Fruit fly (Drosophila melanogaster) whole organism, embryonic: ENCODE measurements around the gene CG4949.
A peak's percentile ranks its signal among the peaks of the same experiment; 100 is the strongest.

ENCODE experiments used
- Antp ChIP-seq: fragments of 200-800 bp; sonication (Bioruptor generic); optimal IDR thresholded peaks from 3 replicates; lab custom pipeline; 2016; ENCODE audit warnings: missing biosample characterization, missing genetic modification characterization
- Atf-2 ChIP-seq: fragments of 200-800 bp; sonication (Bioruptor generic); optimal IDR thresholded peaks from 2 replicates; lab custom pipeline; 2016; ENCODE audit warnings: missing biosample characterization, missing genetic modification characterization
- Atf6 ChIP-seq: fragments of 200-800 bp; sonication (Bioruptor generic); IDR thresholded peaks from 2 replicates; pipeline ENCODE4 v1.3.6; 2022; ENCODE audit warnings: missing biosample characterization, missing genetic modification characterization
- B-H2 ChIP-seq: fragments of 200-800 bp; sonication (Bioruptor generic); optimal IDR thresholded peaks from 2 replicates; lab custom pipeline; 2018; ENCODE audit warnings: missing biosample characterization, mild to moderate bottlenecking, missing genetic modification characterization
- BEAF-32 ChIP-seq: fragments of 200-800 bp; sonication (Bioruptor generic); optimal IDR thresholded peaks from 3 replicates; lab custom pipeline; 2017; ENCODE audit warnings: missing biosample characterization, missing genetic modification characterization, mild to moderate bottlenecking, moderate library complexity, missing genetic modification reagents
- CG10209 ChIP-seq: fragments of 200-800 bp; sonication (Bioruptor generic); optimal IDR thresholded peaks from 3 replicates; lab custom pipeline; 2017; ENCODE audit warnings: missing biosample characterization, mild to moderate bottlenecking, missing genetic modification characterization, missing genetic modification reagents
- CG1024 ChIP-seq: fragments of 200-800 bp; sonication (Bioruptor generic); IDR thresholded peaks from 2 replicates; pipeline ENCODE4 v1.3.6; 2022; ENCODE audit warnings: missing biosample characterization, missing genetic modification characterization
- CG10267 ChIP-seq: fragments of 200-800 bp; sonication (Bioruptor generic); optimal IDR thresholded peaks from 2 replicates; lab custom pipeline; 2018; ENCODE audit warnings: missing biosample characterization, mild to moderate bottlenecking, missing genetic modification characterization, moderate library complexity
- CG10321 ChIP-seq: fragments of 200-800 bp; sonication (Bioruptor generic); IDR thresholded peaks from 2 replicates; pipeline ENCODE4 v1.3.6; 2022; ENCODE audit warnings: missing biosample characterization, missing genetic modification characterization
- CG10431 ChIP-seq: fragments of 200-800 bp; sonication (Bioruptor generic); optimal IDR thresholded peaks from 3 replicates; lab custom pipeline; 2018; ENCODE audit warnings: missing biosample characterization, mild to moderate bottlenecking, missing genetic modification characterization
- CG12155 ChIP-seq: fragments of 200-800 bp; sonication (Bioruptor generic); optimal IDR thresholded peaks from 3 replicates; lab custom pipeline; 2016; ENCODE audit warnings: missing biosample characterization, missing genetic modification characterization
- CG14014 ChIP-seq: fragments of 200-800 bp; sonication (Bioruptor generic); IDR thresholded peaks from 2 replicates; pipeline ENCODE4 v1.3.6; 2022; ENCODE audit warnings: missing biosample characterization, missing genetic modification characterization
- CG14860 ChIP-seq: fragments of 200-800 bp; sonication (Bioruptor generic); IDR thresholded peaks from 3 replicates; pipeline ENCODE4 v1.3.6; 2022; ENCODE audit warnings: missing biosample characterization, missing genetic modification characterization; ENCODE audit not compliant: partially characterized antibody
- CG1602 ChIP-seq: fragments of 200-800 bp; sonication (Bioruptor generic); optimal IDR thresholded peaks from 3 replicates; lab custom pipeline; 2016; ENCODE audit warnings: missing biosample characterization, missing genetic modification characterization
- CG17359 ChIP-seq: fragments of 200-800 bp; sonication (Bioruptor generic); optimal IDR thresholded peaks from 3 replicates; lab custom pipeline; 2018; ENCODE audit warnings: missing biosample characterization, mild to moderate bottlenecking, missing genetic modification characterization, moderate library complexity
- CG17568 ChIP-seq: fragments of 200-800 bp; sonication (Bioruptor generic); optimal IDR thresholded peaks from 2 replicates; lab custom pipeline; 2018; ENCODE audit warnings: missing biosample characterization, mild to moderate bottlenecking, missing genetic modification characterization, moderate library complexity
- CG18476 ChIP-seq: fragments of 200-800 bp; sonication (Bioruptor generic); optimal IDR thresholded peaks from 2 replicates; lab custom pipeline; 2016; ENCODE audit warnings: missing biosample characterization, mild to moderate bottlenecking, missing genetic modification characterization
- CG2120 ChIP-seq: fragments of 200-800 bp; sonication (Bioruptor generic); optimal IDR thresholded peaks from 3 replicates; lab custom pipeline; 2016; ENCODE audit warnings: missing biosample characterization, missing genetic modification characterization
- CG2875 ChIP-seq: fragments of 200-800 bp; sonication (Bioruptor generic); optimal IDR thresholded peaks from 2 replicates; lab custom pipeline; 2017; ENCODE audit warnings: missing biosample characterization, mild to moderate bottlenecking, missing genetic modification characterization, missing genetic modification reagents
- CG3065 ChIP-seq: fragments of 200-800 bp; sonication (Bioruptor generic); optimal IDR thresholded peaks from 2 replicates; lab custom pipeline; 2016; ENCODE audit warnings: missing biosample characterization, missing genetic modification characterization
- CG32532 ChIP-seq: fragments of 200-800 bp; sonication (Bioruptor generic); IDR thresholded peaks from 2 replicates; pipeline ENCODE4 v1.3.6; 2022; ENCODE audit warnings: missing biosample characterization, missing genetic modification characterization
- CG5180 ChIP-seq: fragments of 200-800 bp; sonication (Bioruptor generic); optimal IDR thresholded peaks from 3 replicates; lab custom pipeline; 2017; ENCODE audit warnings: missing biosample characterization, missing genetic modification characterization, mild to moderate bottlenecking, moderate library complexity, missing genetic modification reagents
- CG6254 ChIP-seq: fragments of 200-800 bp; sonication (Bioruptor generic); optimal IDR thresholded peaks from 3 replicates; lab custom pipeline; 2017; ENCODE audit warnings: mild to moderate bottlenecking, missing biosample characterization, missing genetic modification reagents, missing genetic modification characterization
- CG6791 ChIP-seq: fragments of 200-800 bp; sonication (Bioruptor generic); IDR thresholded peaks from 3 replicates; pipeline ENCODE4 v1.3.6; 2022; ENCODE audit warnings: missing biosample characterization, missing genetic modification characterization; ENCODE audit not compliant: partially characterized antibody
- CoRest ChIP-seq: fragments of 200-800 bp; sonication (Bioruptor generic); optimal IDR thresholded peaks from 3 replicates; lab custom pipeline; 2018; ENCODE audit warnings: missing biosample characterization, mild to moderate bottlenecking, missing genetic modification characterization, moderate library complexity
- D ChIP-seq, 2 experiments: fragments of 200-800 bp in 1 of 2; fragments of >200 bp in 1 of 2; sonication (Bioruptor generic) in 1 of 2; optimal IDR thresholded peaks; 2 replicates in 1 of 2; 3 replicates in 1 of 2; lab custom pipeline; 2017; ENCODE audit warnings: mild to moderate bottlenecking in 1 of 2, missing biosample characterization in 1 of 2, missing genetic modification characterization in 1 of 2, missing genetic modification reagents in 1 of 2
- HmgD ChIP-seq: fragments of 200-800 bp; sonication (Bioruptor generic); optimal IDR thresholded peaks from 3 replicates; lab custom pipeline; 2016; ENCODE audit warnings: missing biosample characterization, missing genetic modification characterization
- Max ChIP-seq: fragments of 200-800 bp; sonication (Bioruptor generic); optimal IDR thresholded peaks from 2 replicates; lab custom pipeline; 2016; ENCODE audit warnings: missing biosample characterization, mild to moderate bottlenecking, missing genetic modification characterization
- NC2β ChIP-seq: fragments of 200-800 bp; sonication (Bioruptor generic); optimal IDR thresholded peaks from 2 replicates; lab custom pipeline; 2016; ENCODE audit warnings: missing biosample characterization, missing genetic modification characterization
- Pdp1 ChIP-seq, 2 experiments: fragments of 200-800 bp; sonication (Bioruptor generic); optimal IDR thresholded peaks; 3 replicates each; lab custom pipeline; 2016; ENCODE audit warnings: missing biosample characterization in 2 of 2, missing genetic modification characterization in 2 of 2, mild to moderate bottlenecking in 1 of 2, moderate library complexity in 1 of 2
- Xrp1 ChIP-seq: fragments of 200-800 bp; sonication (Bioruptor generic); IDR thresholded peaks from 2 replicates; pipeline ENCODE4 v1.3.6; 2022; ENCODE audit warnings: missing biosample characterization, missing genetic modification characterization
- abd-A ChIP-seq: fragments of 200-800 bp; sonication (Bioruptor generic); optimal IDR thresholded peaks from 3 replicates; lab custom pipeline; 2019; ENCODE audit warnings: missing biosample characterization, mild to moderate bottlenecking, missing genetic modification characterization, moderate library complexity
- bbx ChIP-seq: fragments of 200-800 bp; sonication (Bioruptor generic); IDR thresholded peaks from 2 replicates; pipeline ENCODE4 v1.3.6; 2022; ENCODE audit warnings: missing biosample characterization, missing genetic modification characterization; ENCODE audit not compliant: partially characterized antibody
- dimm ChIP-seq: fragments of 200-800 bp; sonication (Bioruptor generic); IDR thresholded peaks from 2 replicates; pipeline ENCODE4 v1.3.6; 2022; ENCODE audit warnings: missing biosample characterization, missing genetic modification characterization
- esg ChIP-seq: fragments of 200-800 bp; sonication (Bioruptor generic); conservative IDR thresholded peaks from 2 replicates; pipeline ENCODE4 v1.3.6; 2022; ENCODE audit warnings: missing biosample characterization, missing genetic modification characterization
- eyg ChIP-seq: fragments of 200-800 bp; sonication (Bioruptor generic); optimal IDR thresholded peaks from 3 replicates; lab custom pipeline; 2016; ENCODE audit warnings: missing biosample characterization, missing genetic modification characterization
- fu2 ChIP-seq: fragments of 200-800 bp; sonication (Bioruptor generic); optimal IDR thresholded peaks from 2 replicates; lab custom pipeline; 2016; ENCODE audit warnings: missing biosample characterization, missing genetic modification characterization
- gsb ChIP-seq: fragments of 200-800 bp; sonication (Bioruptor generic); IDR thresholded peaks from 2 replicates; pipeline ENCODE4 v1.3.6; 2022; ENCODE audit warnings: missing biosample characterization, missing genetic modification characterization
- luna ChIP-seq: fragments of 200-800 bp; sonication (Bioruptor generic); optimal IDR thresholded peaks from 2 replicates; lab custom pipeline; 2016; ENCODE audit warnings: missing biosample characterization, missing genetic modification characterization
- mirr ChIP-seq: fragments of 200-800 bp; sonication (Bioruptor generic); optimal IDR thresholded peaks from 3 replicates; lab custom pipeline; 2018; ENCODE audit warnings: missing biosample characterization, mild to moderate bottlenecking, missing genetic modification characterization
- nau ChIP-seq: fragments of 200-800 bp; sonication (Bioruptor generic); optimal IDR thresholded peaks from 3 replicates; lab custom pipeline; 2017; ENCODE audit warnings: missing biosample characterization, mild to moderate bottlenecking, missing genetic modification characterization, missing genetic modification reagents
- nerfin-1 ChIP-seq: fragments of 200-800 bp; sonication (Bioruptor generic); optimal IDR thresholded peaks from 3 replicates; lab custom pipeline; 2019; ENCODE audit warnings: missing biosample characterization, mild to moderate bottlenecking, missing genetic modification characterization, moderate library complexity
- pb ChIP-seq: fragments of 200-800 bp; sonication (Bioruptor generic); optimal IDR thresholded peaks from 3 replicates; lab custom pipeline; 2016; ENCODE audit warnings: missing biosample characterization, missing genetic modification characterization
- pfk ChIP-seq: fragments of 200-800 bp; sonication (Bioruptor generic); optimal IDR thresholded peaks from 2 replicates; lab custom pipeline; 2018; ENCODE audit warnings: missing biosample characterization, mild to moderate bottlenecking, missing genetic modification characterization, moderate library complexity
- sim ChIP-seq: fragments of 200-800 bp; sonication (Bioruptor generic); IDR thresholded peaks from 2 replicates; pipeline ENCODE4 v1.3.6; 2022; ENCODE audit warnings: missing biosample characterization, missing genetic modification characterization
- slp2 ChIP-seq: fragments of 200-800 bp; sonication (Bioruptor generic); optimal IDR thresholded peaks from 2 replicates; lab custom pipeline; 2016; ENCODE audit warnings: missing biosample characterization, missing genetic modification characterization
- sug ChIP-seq: fragments of 200-800 bp; optimal IDR thresholded peaks from 2 replicates; lab custom pipeline; 2019; ENCODE audit warnings: missing biosample characterization, mild to moderate bottlenecking, missing genetic modification characterization, moderate library complexity
- wor ChIP-seq: fragments of 200-800 bp; sonication (Bioruptor generic); IDR thresholded peaks from 2 replicates; pipeline ENCODE4 v1.3.6; 2022; ENCODE audit warnings: missing biosample characterization, missing genetic modification characterization

Gene CG4949

dm6 chrX:17125017-17125821 lies 46.6 kb downstream of the CG4949 start (continued):
- no peak for TF ChIP-seq D (optimal IDR thresholded peaks at IDR 0.05; lab: Kevin White, UChicago)
- peak; percentile 42 for TF ChIP-seq D (GFP tag; optimal IDR thresholded peaks at IDR 0.05; lab: Kevin White, UChicago)
- TF ChIP-seq nerfin-1 (tag; lab: Kevin White, UChicago): no peak
- peak; percentile 71 for TF ChIP-seq CG17359
- TF ChIP-seq CG12155 (GFP tag; lab: Kevin White, UChicago): peak; percentile 24
- no peak for TF ChIP-seq CG10431 (GFP tag; lab: Kevin White, UChicago)
- peak; percentile 37; the same call in 1 of the 2 replicates for TF ChIP-seq CG1024 (GFP tag; lab: Robert Waterston, UW)
- no peak for TF ChIP-seq CG6254
- peak; percentile 49 for TF ChIP-seq CG18476 (GFP tag; lab: Kevin White, UChicago)
- no peak for TF ChIP-seq CG2875 (GFP tag; lab: Kevin White, UChicago)
- TF ChIP-seq Pdp1 (GFP tag; optimal IDR thresholded peaks at IDR 0.05; lab: Kevin White, UChicago): peak; percentile 30 to 38
- TF ChIP-seq CG14014 (GFP tag; lab: Robert Waterston, UW): peak; percentile 72
- TF ChIP-seq wor: peak; percentile 46
- no peak for TF ChIP-seq NC2β
- no peak for TF ChIP-seq slp2 (GFP tag; lab: Kevin White, UChicago)
- TF ChIP-seq CG1602: peak; percentile 33
- TF ChIP-seq abd-A: no peak
- TF ChIP-seq gsb (GFP tag; lab: Robert Waterston, UW): peak; percentile 37; the same call in 1 of the 2 replicates
- no peak for TF ChIP-seq mirr (GFP tag; lab: Kevin White, UChicago)
- TF ChIP-seq pfk: no peak
- peak; percentile 42 for TF ChIP-seq CG10267 (tag; lab: Kevin White, UChicago)
- TF ChIP-seq CG2120 (GFP tag; lab: Kevin White, UChicago): peak; percentile 73
- TF ChIP-seq Atf-2 (GFP tag; lab: Kevin White, UChicago): no peak
- TF ChIP-seq CG10321 (GFP tag; lab: Robert Waterston, UW): 0 out of 2 replicates have a peak, but pooled peaks have one; percentile 30
- peak; percentile 74 for TF ChIP-seq Atf6 (GFP tag; lab: Robert Waterston, UW)
- TF ChIP-seq Xrp1 (GFP tag; lab: Robert Waterston, UW): peak; percentile 75
- TF ChIP-seq bbx (GFP tag; lab: Robert Waterston, UW): peak; percentile 92
- peak; percentile 7 for TF ChIP-seq Antp (GFP tag; lab: Kevin White, UChicago)
- TF ChIP-seq CoRest (tag; lab: Kevin White, UChicago): peak; percentile 54
- no peak for TF ChIP-seq sim (GFP tag; lab: Robert Waterston, UW)
- TF ChIP-seq nau (GFP tag; lab: Kevin White, UChicago): peak; percentile 18
- peak; percentile 21 for TF ChIP-seq eyg
- TF ChIP-seq fu2 (GFP tag; lab: Kevin White, UChicago): no peak
- peak; percentile 88 for TF ChIP-seq CG6791 (GFP tag; lab: Robert Waterston, UW)
- TF ChIP-seq luna: no peak
- TF ChIP-seq CG14860 (GFP tag; lab: Robert Waterston, UW): peak; percentile 87
- peak; percentile 9 for TF ChIP-seq Max (GFP tag; lab: Kevin White, UChicago)
- peak; percentile 54 for TF ChIP-seq CG5180 (GFP tag; lab: Kevin White, UChicago)
- peak; percentile 60 for TF ChIP-seq sug (tag; lab: Kevin White, UChicago)
- TF ChIP-seq dimm: 0 out of 2 replicates have a peak, but pooled peaks have one; percentile 19
- TF ChIP-seq pb: no peak
- TF ChIP-seq esg: peak; percentile 71
- TF ChIP-seq B-H2 (GFP tag; lab: Kevin White, UChicago): peak; percentile 36
- TF ChIP-seq HmgD (GFP tag; lab: Kevin White, UChicago): no peak
- TF ChIP-seq BEAF-32 (GFP tag; lab: Kevin White, UChicago): peak; percentile 85
- no peak for TF ChIP-seq CG3065
- peak; percentile 70 for TF ChIP-seq CG17568 (GFP tag; lab: Kevin White, UChicago)
- TF ChIP-seq CG10209: peak; percentile 65
- TF ChIP-seq CG32532 (GFP tag; lab: Robert Waterston, UW): peak; percentile 78
